Worm (Caenorhabditis elegans): ENCODE results near the gene fipr-17.

fipr-17 gene

ce11 chrIII:10957710-10958109 lies 49.7 kb downstream of the fipr-17 start:
- no peak for TF ChIP-seq unc-62 (GFP tag; optimal IDR thresholded peaks at IDR 0.05)

All from whole organism, dauer.